Fruit fly (Drosophila melanogaster) whole organism, pupa: Measurements from ENCODE around the gene CG13694.
A peak's percentile ranks its signal among the peaks of the same experiment; 100 is the strongest.

Source experiments
- CG10348 ChIP-seq: fragments of 200-800 bp; sonication (Bioruptor generic); IDR thresholded peaks from 2 replicates; pipeline ENCODE4 v1.3.6; 2022; ENCODE audit warnings: missing biosample characterization, missing genetic modification characterization
- CG12605 ChIP-seq: fragments of 200-800 bp; sonication (Bioruptor generic); IDR thresholded peaks from 2 replicates; pipeline ENCODE4 v1.3.6; 2022; ENCODE audit warnings: missing biosample characterization, missing genetic modification characterization
- CG13204 ChIP-seq: fragments of 200-800 bp; sonication (Bioruptor generic); optimal IDR thresholded peaks from 2 replicates; lab custom pipeline; 2018; ENCODE audit warnings: missing biosample characterization, mild to moderate bottlenecking, missing genetic modification characterization, moderate library complexity
- CG14655 ChIP-seq: fragments of 200-800 bp; sonication (Bioruptor generic); optimal IDR thresholded peaks from 3 replicates; lab custom pipeline; 2017; ENCODE audit warnings: mild to moderate bottlenecking, missing biosample characterization, missing genetic modification reagents, missing genetic modification characterization
- CG15710 ChIP-seq: fragments of 200-800 bp; sonication (Bioruptor generic); optimal IDR thresholded peaks from 2 replicates; lab custom pipeline; 2018; ENCODE audit warnings: missing biosample characterization, mild to moderate bottlenecking, missing genetic modification characterization, moderate library complexity
- CG17806 ChIP-seq: fragments of 200-800 bp; sonication (Bioruptor generic); optimal IDR thresholded peaks from 2 replicates; lab custom pipeline; 2018; ENCODE audit warnings: missing biosample characterization, mild to moderate bottlenecking, missing genetic modification characterization, moderate library complexity
- CG32121 ChIP-seq: fragments of 200-800 bp; sonication (Bioruptor generic); IDR thresholded peaks from 2 replicates; pipeline ENCODE4 v1.3.6; 2022; ENCODE audit warnings: missing biosample characterization, missing genetic modification characterization
- CG34367 ChIP-seq: fragments of 200-800 bp; sonication (Bioruptor generic); optimal IDR thresholded peaks from 2 replicates; lab custom pipeline; 2018; ENCODE audit warnings: missing biosample characterization, mild to moderate bottlenecking, missing genetic modification characterization
- CG4496 ChIP-seq: fragments of 200-800 bp; sonication (Bioruptor generic); IDR thresholded peaks from 3 replicates; pipeline ENCODE4 v1.3.6; 2022; ENCODE audit warnings: missing biosample characterization, missing genetic modification characterization
- CG8159 ChIP-seq: fragments of 200-800 bp; sonication (Bioruptor generic); optimal IDR thresholded peaks from 3 replicates; lab custom pipeline; 2018; ENCODE audit warnings: missing biosample characterization, mild to moderate bottlenecking, missing genetic modification characterization, moderate library complexity
- CG8301 ChIP-seq: fragments of 200-800 bp; sonication (Bioruptor generic); optimal IDR thresholded peaks from 2 replicates; lab custom pipeline; 2018; ENCODE audit warnings: missing biosample characterization, mild to moderate bottlenecking, missing genetic modification characterization
- CG9948 ChIP-seq: fragments of 200-800 bp; sonication (Bioruptor generic); optimal IDR thresholded peaks from 2 replicates; lab custom pipeline; 2018; ENCODE audit warnings: missing biosample characterization, mild to moderate bottlenecking, missing genetic modification characterization, moderate library complexity
- D1 ChIP-seq: fragments of 200-800 bp; sonication (Bioruptor generic); optimal IDR thresholded peaks from 2 replicates; lab custom pipeline; 2018; ENCODE audit warnings: missing biosample characterization, mild to moderate bottlenecking, missing genetic modification characterization, moderate library complexity
- EcR ChIP-seq: fragments of 200-800 bp; sonication (Bioruptor generic); optimal IDR thresholded peaks from 3 replicates; lab custom pipeline; 2019; ENCODE audit warnings: missing biosample characterization, missing genetic modification characterization, mild to moderate bottlenecking, moderate library complexity, missing genetic modification reagents
- Ets98B ChIP-seq: fragments of 200-800 bp; sonication (Bioruptor generic); IDR thresholded peaks from 2 replicates; pipeline ENCODE4 v1.3.6; 2022; ENCODE audit warnings: missing biosample characterization, missing genetic modification characterization
- Pif1A ChIP-seq: fragments of 200-800 bp; sonication (Bioruptor generic); optimal IDR thresholded peaks from 3 replicates; lab custom pipeline; 2016; ENCODE audit warnings: missing biosample characterization, missing genetic modification characterization
- Pif1B ChIP-seq: fragments of 200-800 bp; sonication (Bioruptor generic); optimal IDR thresholded peaks from 3 replicates; lab custom pipeline; 2016; ENCODE audit warnings: missing biosample characterization, missing genetic modification characterization
- Snoo ChIP-seq: fragments of 200-800 bp; sonication (Bioruptor generic); optimal IDR thresholded peaks from 3 replicates; lab custom pipeline; 2017; ENCODE audit warnings: missing biosample characterization, mild to moderate bottlenecking, missing genetic modification characterization, inconsistent platforms
- fd96Ca ChIP-seq: fragments of 200-800 bp; sonication (Bioruptor generic); IDR thresholded peaks from 3 replicates; pipeline ENCODE4 v1.3.6; 2022; ENCODE audit warnings: missing biosample characterization, missing genetic modification characterization
- gl ChIP-seq: fragments of 200-800 bp; sonication (Bioruptor generic); optimal IDR thresholded peaks from 2 replicates; lab custom pipeline; 2018; ENCODE audit warnings: missing biosample characterization, mild to moderate bottlenecking, missing genetic modification characterization
- rn ChIP-seq: fragments of 200-800 bp; sonication (Bioruptor generic); IDR thresholded peaks from 2 replicates; pipeline ENCODE4 v1.3.6; 2022; ENCODE audit warnings: missing biosample characterization, missing genetic modification characterization

The CG13694 gene

dm6 chr2L:91333-91732, 25.0 kb downstream of the CG13694 start:
- TF ChIP-seq CG17806 (tag; lab: Kevin White, UChicago), result no peak
- no peak for TF ChIP-seq CG12605 (GFP tag; lab: Robert Waterston, UW)
- no peak for TF ChIP-seq CG4496 (GFP tag; lab: Robert Waterston, UW)
- TF ChIP-seq Pif1B (GFP tag; lab: Kevin White, UChicago), result no peak
- no peak for TF ChIP-seq D1
- TF ChIP-seq gl (tag; lab: Kevin White, UChicago), result no peak
- no peak for TF ChIP-seq CG9948 (tag; lab: Kevin White, UChicago)
- TF ChIP-seq fd96Ca, result no peak
- TF ChIP-seq CG8159 (tag; lab: Kevin White, UChicago), result no peak
- TF ChIP-seq CG14655, result no peak
- TF ChIP-seq EcR (GFP tag; lab: Kevin White, UChicago), result no peak
- no peak for TF ChIP-seq rn
- TF ChIP-seq Pif1A (GFP tag; lab: Kevin White, UChicago), result no peak
- no peak for TF ChIP-seq CG34367 (tag; lab: Kevin White, UChicago)
- TF ChIP-seq CG15710, result no peak
- no peak for TF ChIP-seq Snoo

dm6 chr2L:90081-90480, 26.2 kb downstream of the CG13694 start:
- TF ChIP-seq CG8159 (tag; lab: Kevin White, UChicago) (no peak), CG9948 (tag; lab: Kevin White, UChicago) (no peak), CG17806 (tag; lab: Kevin White, UChicago) (no peak), CG8301 (tag; lab: Kevin White, UChicago) (no peak), Pif1B (GFP tag; lab: Kevin White, UChicago) (no peak), CG13204 (GFP tag; lab: Kevin White, UChicago) (no peak), D1 (no peak), gl (tag; lab: Kevin White, UChicago) (no peak), CG34367 (tag; lab: Kevin White, UChicago) (no peak), CG15710 (no peak), CG12605 (GFP tag; lab: Robert Waterston, UW) (no peak), Pif1A (GFP tag; lab: Kevin White, UChicago) (no peak), EcR (GFP tag; lab: Kevin White, UChicago) (no peak), fd96Ca (no peak), CG4496 (GFP tag; lab: Robert Waterston, UW) (no peak), Ets98B (GFP tag; lab: Robert Waterston, UW) (no peak), CG14655 (no peak)
- TF ChIP-seq, all 21 proteins: peak for 0

- TF ChIP-seq rn (no peak), CG34367 (tag; lab: Kevin White, UChicago) (no peak)
These were observed 27.1 kb downstream of the CG13694 start for dm6 chr2L:89158-89557.

dm6 chr2L:88528-88927, 27.8 kb downstream of the CG13694 start:
- TF ChIP-seq CG14655, result no peak
- peak; percentile 38 for TF ChIP-seq EcR (GFP tag; lab: Kevin White, UChicago)
- TF ChIP-seq CG4496 (GFP tag; lab: Robert Waterston, UW), result no peak
- no peak for TF ChIP-seq D1
- no peak for TF ChIP-seq CG10348 (GFP tag; lab: Robert Waterston, UW)
- TF ChIP-seq CG8159 (tag; lab: Kevin White, UChicago), result no peak
- no peak for TF ChIP-seq CG9948 (tag; lab: Kevin White, UChicago)
- TF ChIP-seq CG8301 (tag; lab: Kevin White, UChicago), result no peak
- TF ChIP-seq, all 21 proteins: peak for 1

- TF ChIP-seq CG8301 (tag; lab: Kevin White, UChicago), result peak; percentile 72
- peak; percentile 59 for TF ChIP-seq CG34367 (tag; lab: Kevin White, UChicago)
- peak; percentile 67 for TF ChIP-seq CG9948 (tag; lab: Kevin White, UChicago)
- peak; percentile 71 for TF ChIP-seq Snoo
- TF ChIP-seq rn, result no peak
- TF ChIP-seq Pif1B (GFP tag; lab: Kevin White, UChicago), result peak; percentile 60
- peak; percentile 66 for TF ChIP-seq CG32121
- TF ChIP-seq CG15710, result peak; percentile 79
- TF ChIP-seq CG14655, result peak; percentile 76
- peak; percentile 66 for TF ChIP-seq Pif1A (GFP tag; lab: Kevin White, UChicago)
- peak; percentile 75 for TF ChIP-seq CG8159 (tag; lab: Kevin White, UChicago)
- peak; percentile 54 for TF ChIP-seq EcR (GFP tag; lab: Kevin White, UChicago)
- peak; percentile 13 for TF ChIP-seq D1
- peak; percentile 61 for TF ChIP-seq CG17806 (tag; lab: Kevin White, UChicago)
- TF ChIP-seq CG10348 (GFP tag; lab: Robert Waterston, UW), result no peak
- TF ChIP-seq CG4496 (GFP tag; lab: Robert Waterston, UW), result peak; percentile 70
- no peak for TF ChIP-seq fd96Ca
- TF ChIP-seq Ets98B (GFP tag; lab: Robert Waterston, UW), result no peak; the same call in 1 of the 2 replicates
- TF ChIP-seq CG13204 (GFP tag; lab: Kevin White, UChicago), result no peak
- TF ChIP-seq CG12605 (GFP tag; lab: Robert Waterston, UW), result no peak
- no peak for TF ChIP-seq gl (tag; lab: Kevin White, UChicago)
These were observed 29.0 kb downstream of the CG13694 start, which contains the start of gene net for dm6 chr2L:87255-87723. TSS of gene net (minus strand) at chr2L:87387.

- TF ChIP-seq fd96Ca (no peak), CG17806 (tag; lab: Kevin White, UChicago) (no peak), Pif1B (GFP tag; lab: Kevin White, UChicago) (no peak), Ets98B (GFP tag; lab: Robert Waterston, UW) (no peak), Snoo (no peak), CG12605 (GFP tag; lab: Robert Waterston, UW) (no peak), Pif1A (GFP tag; lab: Kevin White, UChicago) (no peak), CG15710 (no peak), CG14655 (no peak), CG9948 (tag; lab: Kevin White, UChicago) (no peak), CG4496 (GFP tag; lab: Robert Waterston, UW) (no peak), CG34367 (tag; lab: Kevin White, UChicago) (no peak), CG32121 (no peak)
- TF ChIP-seq, all 21 proteins: peak for 0
These were observed 30.6 kb downstream of the CG13694 start for dm6 chr2L:85701-86100.
